Worm (Caenorhabditis elegans) whole organism, L2 larva: Measurements from ENCODE around the gene grl-13.

Experiments used
- ZK546.5 ChIP-seq: sonication (generic microtip); optimal IDR thresholded peaks from 2 replicates; lab custom pipeline; 2017; ENCODE audit warnings: missing biosample characterization, missing genetic modification characterization
- elt-1 ChIP-seq: fragments of 150-350 bp; optimal IDR thresholded peaks from 2 replicates; lab custom pipeline; 2014; ENCODE audit warnings: missing biosample characterization, missing genetic modification characterization
- nhr-10 ChIP-seq: sonication (generic microtip); optimal IDR thresholded peaks from 2 replicates; lab custom pipeline; 2017; ENCODE audit warnings: missing biosample characterization, missing genetic modification characterization
- nhr-237 ChIP-seq: fragments of 150-350 bp; optimal IDR thresholded peaks from 2 replicates; lab custom pipeline; 2014; ENCODE audit warnings: missing biosample characterization, missing genetic modification characterization
- nhr-77 ChIP-seq: fragments of 150-350 bp; optimal IDR thresholded peaks from 2 replicates; lab custom pipeline; 2014; ENCODE audit warnings: missing biosample characterization, missing genetic modification characterization

DNA sequence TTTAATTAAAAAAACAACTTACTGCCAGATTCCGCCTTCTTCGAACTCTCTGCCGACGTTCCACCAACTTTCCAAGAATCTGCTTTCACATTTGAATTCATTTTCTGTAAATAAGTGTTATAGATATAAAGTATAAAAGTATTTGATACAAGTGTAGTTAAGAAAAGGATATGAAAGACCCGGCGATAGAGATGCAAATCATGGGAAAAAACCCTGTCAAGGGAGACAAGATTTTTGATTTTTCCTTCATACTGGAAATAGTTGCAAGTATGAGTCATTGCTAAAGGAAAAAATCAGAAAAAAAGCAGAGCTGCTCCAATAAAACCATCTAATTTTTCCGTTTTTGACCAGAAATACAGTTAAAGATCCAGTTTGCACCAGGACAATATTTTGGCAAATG is 31.8 kb upstream of the grl-13 start, which contains the start of gene F13A2.3:
- TF ChIP-seq nhr-10 (no peak), nhr-77 (tag; lab: Kevin White, UChicago) (no peak), nhr-237 (tag; lab: Kevin White, UChicago) (no peak), elt-1 (no peak), ZK546.5 (tag; lab: Kevin White, UChicago) (no peak)
